Worm (Caenorhabditis elegans) whole organism, L1 larva: ENCODE data around the gene mps-2.

Source experiments
- C16A3.4 ChIP-seq: fragments of 150-350 bp; optimal IDR thresholded peaks from 2 replicates; lab custom pipeline; 2014; ENCODE audit warnings: missing biosample characterization, missing genetic modification characterization
- F16B12.6 ChIP-seq: fragments of 150-350 bp; optimal IDR thresholded peaks from 2 replicates; lab custom pipeline; 2014; ENCODE audit warnings: missing biosample characterization, missing genetic modification characterization
- Y116A8C.19 ChIP-seq: sonication (generic microtip); optimal IDR thresholded peaks from 2 replicates; lab custom pipeline; 2016; ENCODE audit warnings: missing compliant biosample characterization, missing genetic modification characterization, borderline replicate concordance
- ceh-63 ChIP-seq: fragments of 200-800 bp; sonication (Bioruptor generic); optimal IDR thresholded peaks from 2 replicates; lab custom pipeline; 2018; ENCODE audit warnings: mild to moderate bottlenecking, missing genetic modification characterization, missing compliant biosample characterization
- ceh-82 ChIP-seq, 3 experiments: fragments of 150-350 bp in 1 of 3; sonication (generic microtip) in 2 of 3; optimal IDR thresholded peaks; 2 replicates each; lab custom pipeline; 2014 to 2017; ENCODE audit warnings: missing biosample characterization in 3 of 3, missing genetic modification characterization in 3 of 3
- ceh-90 ChIP-seq: sonication (generic microtip); optimal IDR thresholded peaks from 2 replicates; lab custom pipeline; 2016; ENCODE audit warnings: missing genetic modification characterization, missing compliant biosample characterization
- dsc-1 ChIP-seq: sonication (generic microtip); optimal IDR thresholded peaks from 2 replicates; lab custom pipeline; 2016; ENCODE audit warnings: mild to moderate bottlenecking, missing genetic modification characterization, missing compliant biosample characterization
- ets-5 ChIP-seq: fragments of 200-800 bp; sonication (Bioruptor generic); IDR thresholded peaks from 2 replicates; pipeline ENCODE4 v1.3.6; 2022; ENCODE audit warnings: missing genetic modification characterization, missing compliant biosample characterization
- hlh-4 ChIP-seq: sonication (generic microtip); optimal IDR thresholded peaks from 2 replicates; lab custom pipeline; 2016; ENCODE audit warnings: mild to moderate bottlenecking, missing genetic modification characterization, missing compliant biosample characterization
- hpl-2 ChIP-seq: fragments of 150-350 bp; optimal IDR thresholded peaks from 2 replicates; lab custom pipeline; 2014; ENCODE audit warnings: missing biosample characterization, missing genetic modification reagents, missing genetic modification characterization
- jun-1 ChIP-seq: fragments of 150-350 bp; optimal IDR thresholded peaks from 2 replicates; lab custom pipeline; 2014; ENCODE audit warnings: missing biosample characterization, missing genetic modification reagents, missing genetic modification characterization
- lin-13 ChIP-seq: fragments of 150-350 bp; optimal IDR thresholded peaks from 2 replicates; lab custom pipeline; 2014; ENCODE audit warnings: missing biosample characterization, missing genetic modification reagents, missing genetic modification characterization
- lin-14 ChIP-seq: fragments of 200-800 bp; sonication (Bioruptor generic); optimal IDR thresholded peaks from 2 replicates; lab custom pipeline; 2018; ENCODE audit warnings: mild to moderate bottlenecking, missing genetic modification characterization, moderate library complexity, missing compliant biosample characterization
- lin-35 ChIP-seq, 2 experiments: fragments of 150-350 bp; optimal IDR thresholded peaks; 2 replicates each; lab custom pipeline; 2014; ENCODE audit warnings: missing biosample characterization in 2 of 2, missing genetic modification characterization in 2 of 2, missing genetic modification reagents in 2 of 2
- lin-39 ChIP-seq: fragments of 150-350 bp; optimal IDR thresholded peaks from 2 replicates; lab custom pipeline; 2014; ENCODE audit warnings: missing biosample characterization, missing genetic modification reagents, missing genetic modification characterization
- lir-3 ChIP-seq: sonication (generic microtip); optimal IDR thresholded peaks from 2 replicates; lab custom pipeline; 2016; ENCODE audit warnings: mild to moderate bottlenecking, missing genetic modification characterization, moderate library complexity, missing compliant biosample characterization; ENCODE audit not compliant: poor library complexity
- lsy-2 ChIP-seq, 2 experiments: fragments of 150-350 bp; optimal IDR thresholded peaks; 2 replicates each; lab custom pipeline; 2014; ENCODE audit warnings: missing biosample characterization in 2 of 2, missing genetic modification characterization in 2 of 2
- mab-9 ChIP-seq: fragments of 200-800 bp; sonication (Bioruptor generic); IDR thresholded peaks from 2 replicates; pipeline ENCODE4 v1.3.6; 2022; ENCODE audit warnings: missing genetic modification reagents, missing genetic modification characterization, missing compliant biosample characterization
- mef-2 ChIP-seq: fragments of 150-350 bp; optimal IDR thresholded peaks from 2 replicates; lab custom pipeline; 2014; ENCODE audit warnings: missing biosample characterization, missing genetic modification characterization
- nhr-11 ChIP-seq: fragments of 150-350 bp; optimal IDR thresholded peaks from 2 replicates; lab custom pipeline; 2014; ENCODE audit warnings: missing biosample characterization, missing genetic modification characterization
- nhr-12 ChIP-seq: sonication (generic microtip); optimal IDR thresholded peaks from 2 replicates; lab custom pipeline; 2017; ENCODE audit warnings: missing biosample characterization, missing genetic modification characterization
- nhr-19 ChIP-seq: fragments of 200-800 bp; sonication (Bioruptor generic); conservative IDR thresholded peaks from 2 replicates; pipeline ENCODE4 v1.3.6; 2022; ENCODE audit warnings: missing genetic modification characterization, missing compliant biosample characterization
- nhr-20 ChIP-seq: sonication (generic microtip); optimal IDR thresholded peaks from 2 replicates; lab custom pipeline; 2016; ENCODE audit warnings: mild to moderate bottlenecking, missing genetic modification characterization, missing compliant biosample characterization
- nhr-28 ChIP-seq: fragments of 150-350 bp; optimal IDR thresholded peaks from 2 replicates; lab custom pipeline; 2014; ENCODE audit warnings: missing biosample characterization, missing genetic modification characterization
- nhr-47 ChIP-seq: sonication (generic microtip); optimal IDR thresholded peaks from 2 replicates; lab custom pipeline; 2016; ENCODE audit warnings: mild to moderate bottlenecking, missing genetic modification characterization, moderate library complexity, missing compliant biosample characterization
- nhr-71 ChIP-seq: sonication (generic microtip); optimal IDR thresholded peaks from 2 replicates; lab custom pipeline; 2016; ENCODE audit warnings: mild to moderate bottlenecking, missing genetic modification characterization, moderate library complexity, missing compliant biosample characterization
- nhr-76 ChIP-seq: sonication (generic microtip); optimal IDR thresholded peaks from 2 replicates; lab custom pipeline; 2017; ENCODE audit warnings: missing biosample characterization, missing genetic modification characterization
- nhr-77 ChIP-seq: fragments of 150-350 bp; optimal IDR thresholded peaks from 2 replicates; lab custom pipeline; 2014; ENCODE audit warnings: missing biosample characterization, missing genetic modification characterization
- nhr-84 ChIP-seq: sonication (generic microtip); optimal IDR thresholded peaks from 2 replicates; lab custom pipeline; 2017; ENCODE audit warnings: missing biosample characterization, missing genetic modification characterization
- pag-3 ChIP-seq: sonication (generic microtip); optimal IDR thresholded peaks from 2 replicates; lab custom pipeline; 2017; ENCODE audit warnings: missing genetic modification characterization, mild to moderate bottlenecking, missing compliant biosample characterization, antibody characterized with exemption, borderline replicate concordance; ENCODE audit not compliant: insufficient read depth
- pax-3 ChIP-seq: fragments of 200-800 bp; sonication (Bioruptor generic); optimal IDR thresholded peaks from 2 replicates; lab custom pipeline; 2018; ENCODE audit warnings: mild to moderate bottlenecking, missing genetic modification characterization, moderate library complexity, missing compliant biosample characterization
- pqm-1 ChIP-seq: sonication (generic microtip); optimal IDR thresholded peaks from 3 replicates; lab custom pipeline; 2017; ENCODE audit warnings: missing biosample characterization, missing genetic modification characterization
- snpc-4 ChIP-seq: fragments of 150-350 bp; optimal IDR thresholded peaks from 2 replicates; lab custom pipeline; 2014; ENCODE audit warnings: missing biosample characterization, missing genetic modification characterization
- snu-23 ChIP-seq: sonication (generic microtip); optimal IDR thresholded peaks from 2 replicates; lab custom pipeline; 2016; ENCODE audit warnings: missing genetic modification characterization, missing compliant biosample characterization
- tbx-2 ChIP-seq: sonication (generic microtip); optimal IDR thresholded peaks from 2 replicates; lab custom pipeline; 2016; ENCODE audit warnings: missing genetic modification characterization, missing compliant biosample characterization
- unc-98 ChIP-seq: fragments of 200-800 bp; sonication (Bioruptor generic); IDR thresholded peaks from 2 replicates; pipeline ENCODE4 v1.3.6; 2022; ENCODE audit warnings: missing genetic modification characterization, missing compliant biosample characterization
- vab-15 ChIP-seq: sonication (generic microtip); optimal IDR thresholded peaks from 2 replicates; lab custom pipeline; 2017; ENCODE audit warnings: missing genotype, mild to moderate bottlenecking, missing genetic modification characterization, missing compliant biosample characterization
- xbp-1 ChIP-seq: sonication (generic microtip); optimal IDR thresholded peaks from 2 replicates; lab custom pipeline; 2016; ENCODE audit warnings: missing genetic modification characterization, missing compliant biosample characterization
- zip-4 ChIP-seq: fragments of 200-800 bp; sonication (Bioruptor generic); optimal IDR thresholded peaks from 2 replicates; lab custom pipeline; 2018; ENCODE audit warnings: mild to moderate bottlenecking, missing genetic modification characterization, moderate library complexity, missing compliant biosample characterization

Gene mps-2

ce11 chrII:283594-283993 lies 28.4 kb downstream of the mps-2 start, which contains the start of gene B0432.9:
B0432.9 (minus strand) TSS chrII:283694.
- TF ChIP-seq nhr-28 (no peak), snu-23 (no peak), vab-15 (tag; lab: Kevin White, UChicago) (no peak), C16A3.4 (tag; lab: Kevin White, UChicago) (no peak), hpl-2 (GFP tag; lab: Kevin White, UChicago) (no peak), ceh-90 (tag; lab: Kevin White, UChicago) (no peak), unc-98 (GFP tag; lab: Robert Waterston, UW) (no peak), nhr-84 (tag; lab: Kevin White, UChicago) (no peak), tbx-2 (tag; lab: Kevin White, UChicago) (no peak), mab-9 (GFP tag; lab: Robert Waterston, UW) (no peak), nhr-47 (tag; lab: Kevin White, UChicago) (no peak), nhr-20 (no peak), zip-4 (GFP tag; lab: Kevin White, UChicago) (no peak), xbp-1 (tag; lab: Kevin White, UChicago) (no peak), ceh-82 (tag; optimal IDR thresholded peaks at IDR 0.05; lab: Kevin White, UChicago) (no peak), hlh-4 (no peak), mef-2 (no peak), lir-3 (tag; lab: Kevin White, UChicago) (no peak)

ce11 chrII:282483-282882 lies 29.5 kb downstream of the mps-2 start, which contains the start of gene trul-1:
trul-1 (minus strand) TSS chrII:282583.
- no peak for TF ChIP-seq ceh-90 (tag; lab: Kevin White, UChicago)
- TF ChIP-seq xbp-1 (tag; lab: Kevin White, UChicago), result no peak
- no peak for TF ChIP-seq hlh-4
- TF ChIP-seq dsc-1 (tag; lab: Kevin White, UChicago), result no peak
- TF ChIP-seq ceh-63, result no peak
- no peak for TF ChIP-seq Y116A8C.19 (tag; lab: Kevin White, UChicago)
- TF ChIP-seq nhr-19 (GFP tag; lab: Robert Waterston, UW), result no peak
- TF ChIP-seq nhr-28, result no peak
- no peak for TF ChIP-seq lin-13 (GFP tag; lab: Kevin White, UChicago)
- TF ChIP-seq lin-35 (GFP tag; optimal IDR thresholded peaks at IDR 0.05; lab: Kevin White, UChicago), result no peak
- no peak for TF ChIP-seq lin-39 (tag; lab: Kevin White, UChicago)
- TF ChIP-seq nhr-12 (tag; lab: Kevin White, UChicago), result no peak
- TF ChIP-seq mef-2, result no peak
- no peak for TF ChIP-seq snpc-4
- TF ChIP-seq, all 84 proteins: peak for 0

ce11 chrII:278636-279035 lies 33.4 kb downstream of the mps-2 start, which contains the start of gene B0432.8:
B0432.8 (minus strand) TSS chrII:278736.
- no peak for TF ChIP-seq xbp-1 (tag; lab: Kevin White, UChicago)
- TF ChIP-seq nhr-77 (tag; lab: Kevin White, UChicago), result no peak
- no peak for TF ChIP-seq lin-14 (GFP tag; lab: Kevin White, UChicago)
- TF ChIP-seq nhr-71, result no peak
- no peak for TF ChIP-seq pax-3 (tag; lab: Kevin White, UChicago)
- TF ChIP-seq pqm-1 (tag; lab: Kevin White, UChicago), result no peak
- TF ChIP-seq pag-3 (tag; lab: Kevin White, UChicago), result no peak
- TF ChIP-seq Y116A8C.19 (tag; lab: Kevin White, UChicago), result no peak
- no peak for TF ChIP-seq lsy-2 (tag; optimal IDR thresholded peaks at IDR 0.05; lab: Kevin White, UChicago)
- TF ChIP-seq nhr-84 (tag; lab: Kevin White, UChicago), result no peak
- TF ChIP-seq, all 84 proteins: peak for 0

- TF ChIP-seq F16B12.6 (no peak), jun-1 (tag; lab: Kevin White, UChicago) (no peak), tbx-2 (tag; lab: Kevin White, UChicago) (no peak), ets-5 (no peak), nhr-76 (tag; lab: Kevin White, UChicago) (no peak), nhr-12 (tag; lab: Kevin White, UChicago) (no peak), nhr-11 (tag; lab: Kevin White, UChicago) (no peak), lin-13 (GFP tag; lab: Kevin White, UChicago) (no peak)
- TF ChIP-seq, all 84 proteins: peak for 0
These were observed 38.1 kb downstream of the mps-2 start, which contains the start of gene B0432.7 for ce11 chrII:273872-274271. B0432.7 (minus strand) TSS chrII:273972.
